Worm (Caenorhabditis elegans) whole organism, L4/young adult: ENCODE results near the gene T06E4.5.

ENCODE experiments used
- W03F9.2 ChIP-seq: fragments of 150-350 bp; optimal IDR thresholded peaks from 2 replicates; lab custom pipeline; 2014; ENCODE audit warnings: missing biosample characterization, missing genetic modification characterization
- dao-5 ChIP-seq: sonication (generic microtip); optimal IDR thresholded peaks from 2 replicates; lab custom pipeline; 2016; ENCODE audit warnings: missing genotype, missing genetic modification characterization, moderate library complexity, missing compliant biosample characterization
- him-1 ChIP-seq: sonication (generic microtip); optimal IDR thresholded peaks from 2 replicates; lab custom pipeline; 2016; ENCODE audit warnings: missing genotype, missing genetic modification reagents, missing genetic modification characterization, missing compliant biosample characterization

The T06E4.5 gene

ce11 chrV:9654154-9654805 lies 23.2 kb downstream of the T06E4.5 start, which contains the start of gene cyp-29A4:
Gene cyp-29A4, plus strand, starts transcription at chrV:9654755.
- TF ChIP-seq him-1 (tag; lab: Kevin White, UChicago) (no peak), dao-5 (no peak)

- TF ChIP-seq dao-5 (no peak), him-1 (tag; lab: Kevin White, UChicago) (no peak), W03F9.2 (tag; lab: Kevin White, UChicago) (no peak)
These were observed 30.5 kb downstream of the T06E4.5 start, which contains the start of gene pitr-4 for ce11 chrV:9661514-9661913. Gene pitr-4, minus strand, starts transcription at chrV:9661614.

ce11 chrV:9663948-9664347 lies 32.9 kb downstream of the T06E4.5 start:
- TF ChIP-seq W03F9.2 (tag; lab: Kevin White, UChicago) = no peak
- TF ChIP-seq dao-5 = no peak
- TF ChIP-seq him-1 (tag; lab: Kevin White, UChicago) = no peak

ce11 chrV:9664620-9665019 lies 33.6 kb downstream of the T06E4.5 start:
- peak; percentile 58 for TF ChIP-seq him-1 (tag; lab: Kevin White, UChicago)
- no peak for TF ChIP-seq dao-5

- TF ChIP-seq him-1 (tag; lab: Kevin White, UChicago) (no peak), dao-5 (no peak), W03F9.2 (tag; lab: Kevin White, UChicago) (no peak)
These were observed 35.4 kb downstream of the T06E4.5 start, which contains the start of gene ZK287.1 for ce11 chrV:9666394-9666793. Gene ZK287.1, plus strand, starts transcription at chrV:9666694.

ce11 chrV:9672495-9672894 lies 41.5 kb downstream of the T06E4.5 start:
- TF ChIP-seq W03F9.2 (tag; lab: Kevin White, UChicago) = no peak
- TF ChIP-seq dao-5 = no peak
- TF ChIP-seq him-1 (tag; lab: Kevin White, UChicago) = no peak

- TF ChIP-seq W03F9.2 (tag; lab: Kevin White, UChicago) (no peak), dao-5 (no peak), him-1 (tag; lab: Kevin White, UChicago) (no peak)
These were observed 42.3 kb downstream of the T06E4.5 start, which contains the start of gene sulp-8 for ce11 chrV:9673199-9673843. Gene sulp-8, minus strand, starts transcription at chrV:9673667.

- TF ChIP-seq him-1 (tag; lab: Kevin White, UChicago) (no peak), W03F9.2 (tag; lab: Kevin White, UChicago) (no peak), dao-5 (no peak)
These were observed 46.9 kb downstream of the T06E4.5 start, which contains the start of gene cthd-1 for ce11 chrV:9677977-9678376. Gene cthd-1, plus strand, starts transcription at chrV:9678277.

ce11 chrV:9679166-9679565 lies 48.1 kb downstream of the T06E4.5 start, which contains the start of gene ZK287.9:
Gene ZK287.9, plus strand, starts transcription at chrV:9679357.
- no peak for TF ChIP-seq W03F9.2 (tag; lab: Kevin White, UChicago)
- TF ChIP-seq dao-5 = no peak
- no peak for TF ChIP-seq him-1 (tag; lab: Kevin White, UChicago)

ce11 chrV:9680260-9680659 lies 49.2 kb downstream of the T06E4.5 start:
- TF ChIP-seq W03F9.2 (tag; lab: Kevin White, UChicago) = no peak
- no peak for TF ChIP-seq dao-5
- TF ChIP-seq him-1 (tag; lab: Kevin White, UChicago) = no peak
